Worm (Caenorhabditis elegans) whole organism, L1 larva: ENCODE data around the gene nhr-53.
A peak's percentile ranks its signal among the peaks of the same experiment; 100 is the strongest.

Experiments used
- Y116A8C.19 ChIP-seq: sonication (generic microtip); optimal IDR thresholded peaks from 2 replicates; lab custom pipeline; 2016; ENCODE audit warnings: missing compliant biosample characterization, missing genetic modification characterization, borderline replicate concordance
- aly-2 ChIP-seq: fragments of 150-350 bp; optimal IDR thresholded peaks from 2 replicates; lab custom pipeline; 2014; ENCODE audit warnings: missing biosample characterization, missing genetic modification characterization
- efl-1 ChIP-seq, 4 experiments: fragments of 150-350 bp; optimal IDR thresholded peaks in 3 of 4; peaks in 1 of 4; 1 replicate in 1 of 4; 2 replicates in 3 of 4; lab custom pipeline; 2014; ENCODE audit warnings: missing biosample characterization in 2 of 4, missing genetic modification characterization in 2 of 4, missing genetic modification reagents in 2 of 4
- egl-27 ChIP-seq, 2 experiments: fragments of 150-350 bp in 1 of 2; sonication (generic microtip); optimal IDR thresholded peaks; 3 replicates each; lab custom pipeline; 2017 to 2018; ENCODE audit warnings: missing biosample characterization in 2 of 2, missing genetic modification characterization in 2 of 2, missing genetic modification reagents in 2 of 2
- hlh-4 ChIP-seq: sonication (generic microtip); optimal IDR thresholded peaks from 2 replicates; lab custom pipeline; 2016; ENCODE audit warnings: mild to moderate bottlenecking, missing genetic modification characterization, missing compliant biosample characterization
- lin-13 ChIP-seq: fragments of 150-350 bp; optimal IDR thresholded peaks from 2 replicates; lab custom pipeline; 2014; ENCODE audit warnings: missing biosample characterization, missing genetic modification reagents, missing genetic modification characterization
- lin-14 ChIP-seq: fragments of 200-800 bp; sonication (Bioruptor generic); optimal IDR thresholded peaks from 2 replicates; lab custom pipeline; 2018; ENCODE audit warnings: mild to moderate bottlenecking, missing genetic modification characterization, moderate library complexity, missing compliant biosample characterization
- lir-3 ChIP-seq: sonication (generic microtip); optimal IDR thresholded peaks from 2 replicates; lab custom pipeline; 2016; ENCODE audit warnings: mild to moderate bottlenecking, missing genetic modification characterization, moderate library complexity, missing compliant biosample characterization; ENCODE audit not compliant: poor library complexity
- lsy-2 ChIP-seq, 2 experiments: fragments of 150-350 bp; optimal IDR thresholded peaks; 2 replicates each; lab custom pipeline; 2014; ENCODE audit warnings: missing biosample characterization in 2 of 2, missing genetic modification characterization in 2 of 2
- mab-9 ChIP-seq: fragments of 200-800 bp; sonication (Bioruptor generic); IDR thresholded peaks from 2 replicates; pipeline ENCODE4 v1.3.6; 2022; ENCODE audit warnings: missing genetic modification reagents, missing genetic modification characterization, missing compliant biosample characterization
- mep-1 ChIP-seq: fragments of 150-350 bp; optimal IDR thresholded peaks from 2 replicates; lab custom pipeline; 2014; ENCODE audit warnings: missing biosample characterization, missing genetic modification characterization
- nhr-19 ChIP-seq: fragments of 200-800 bp; sonication (Bioruptor generic); conservative IDR thresholded peaks from 2 replicates; pipeline ENCODE4 v1.3.6; 2022; ENCODE audit warnings: missing genetic modification characterization, missing compliant biosample characterization
- nhr-20 ChIP-seq: sonication (generic microtip); optimal IDR thresholded peaks from 2 replicates; lab custom pipeline; 2016; ENCODE audit warnings: mild to moderate bottlenecking, missing genetic modification characterization, missing compliant biosample characterization
- nhr-237 ChIP-seq: fragments of 150-350 bp; optimal IDR thresholded peaks from 2 replicates; lab custom pipeline; 2014; ENCODE audit warnings: missing biosample characterization, missing genetic modification characterization
- nhr-28 ChIP-seq: fragments of 150-350 bp; optimal IDR thresholded peaks from 2 replicates; lab custom pipeline; 2014; ENCODE audit warnings: missing biosample characterization, missing genetic modification characterization
- nhr-71 ChIP-seq: sonication (generic microtip); optimal IDR thresholded peaks from 2 replicates; lab custom pipeline; 2016; ENCODE audit warnings: mild to moderate bottlenecking, missing genetic modification characterization, moderate library complexity, missing compliant biosample characterization
- nhr-76 ChIP-seq: sonication (generic microtip); optimal IDR thresholded peaks from 2 replicates; lab custom pipeline; 2017; ENCODE audit warnings: missing biosample characterization, missing genetic modification characterization
- nhr-85 ChIP-seq: sonication (generic microtip); peaks from one replicate; lab custom pipeline; 2016; ENCODE audit warnings: missing genetic modification characterization, inconsistent platforms, missing compliant biosample characterization
- nhr-90 ChIP-seq: sonication (generic microtip); optimal IDR thresholded peaks from 2 replicates; lab custom pipeline; 2016; ENCODE audit warnings: mild to moderate bottlenecking, missing genetic modification characterization, missing compliant biosample characterization; ENCODE audit not compliant: poor library complexity
- rnt-1 ChIP-seq: sonication (generic microtip); optimal IDR thresholded peaks from 2 replicates; lab custom pipeline; 2016; ENCODE audit warnings: mild to moderate bottlenecking, missing genetic modification characterization, moderate library complexity, missing compliant biosample characterization
- snu-23 ChIP-seq: sonication (generic microtip); optimal IDR thresholded peaks from 2 replicates; lab custom pipeline; 2016; ENCODE audit warnings: missing genetic modification characterization, missing compliant biosample characterization
- sup-37 ChIP-seq: fragments of 200-800 bp; sonication (Bioruptor generic); optimal IDR thresholded peaks from 2 replicates; lab custom pipeline; 2018; ENCODE audit warnings: mild to moderate bottlenecking, missing genetic modification characterization, missing compliant biosample characterization
- vab-15 ChIP-seq: sonication (generic microtip); optimal IDR thresholded peaks from 2 replicates; lab custom pipeline; 2017; ENCODE audit warnings: missing genotype, mild to moderate bottlenecking, missing genetic modification characterization, missing compliant biosample characterization
- zag-1 ChIP-seq: fragments of 150-350 bp; optimal IDR thresholded peaks from 2 replicates; lab custom pipeline; 2014; ENCODE audit warnings: missing biosample characterization, missing genetic modification characterization
- ztf-4 ChIP-seq: fragments of 150-350 bp; optimal IDR thresholded peaks from 2 replicates; lab custom pipeline; 2014; ENCODE audit warnings: missing biosample characterization, missing genetic modification characterization

nhr-53 gene

DNA sequence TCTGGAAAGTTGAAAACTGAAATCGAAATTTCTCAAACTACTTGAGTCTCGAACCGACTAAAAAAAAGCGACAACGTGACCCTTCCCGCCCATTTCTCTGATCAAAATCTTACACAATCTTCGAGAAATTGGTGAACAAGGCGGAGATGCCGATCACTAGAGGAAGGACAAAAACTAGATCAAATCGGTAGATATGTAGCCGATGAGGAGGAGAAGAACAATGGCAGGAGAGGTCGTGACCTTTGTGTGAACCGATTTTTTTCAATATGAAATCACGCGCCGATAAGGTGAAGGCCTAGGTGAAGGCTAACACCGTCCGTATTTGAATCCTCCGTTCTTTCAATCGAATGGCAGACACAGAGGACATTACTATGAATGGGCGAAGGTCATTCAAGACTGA, 41.2 kb downstream of the nhr-53 start (continued):
- TF ChIP-seq rnt-1 (peak; percentile 5), nhr-90 (tag; lab: Kevin White, UChicago) (peak; percentile 10), nhr-20 (tag; lab: Kevin White, UChicago) (peak; percentile 28), lir-3 (tag; lab: Kevin White, UChicago) (no peak), nhr-76 (tag; lab: Kevin White, UChicago) (no peak), nhr-71 (tag; lab: Kevin White, UChicago) (peak; percentile 26)

DNA sequence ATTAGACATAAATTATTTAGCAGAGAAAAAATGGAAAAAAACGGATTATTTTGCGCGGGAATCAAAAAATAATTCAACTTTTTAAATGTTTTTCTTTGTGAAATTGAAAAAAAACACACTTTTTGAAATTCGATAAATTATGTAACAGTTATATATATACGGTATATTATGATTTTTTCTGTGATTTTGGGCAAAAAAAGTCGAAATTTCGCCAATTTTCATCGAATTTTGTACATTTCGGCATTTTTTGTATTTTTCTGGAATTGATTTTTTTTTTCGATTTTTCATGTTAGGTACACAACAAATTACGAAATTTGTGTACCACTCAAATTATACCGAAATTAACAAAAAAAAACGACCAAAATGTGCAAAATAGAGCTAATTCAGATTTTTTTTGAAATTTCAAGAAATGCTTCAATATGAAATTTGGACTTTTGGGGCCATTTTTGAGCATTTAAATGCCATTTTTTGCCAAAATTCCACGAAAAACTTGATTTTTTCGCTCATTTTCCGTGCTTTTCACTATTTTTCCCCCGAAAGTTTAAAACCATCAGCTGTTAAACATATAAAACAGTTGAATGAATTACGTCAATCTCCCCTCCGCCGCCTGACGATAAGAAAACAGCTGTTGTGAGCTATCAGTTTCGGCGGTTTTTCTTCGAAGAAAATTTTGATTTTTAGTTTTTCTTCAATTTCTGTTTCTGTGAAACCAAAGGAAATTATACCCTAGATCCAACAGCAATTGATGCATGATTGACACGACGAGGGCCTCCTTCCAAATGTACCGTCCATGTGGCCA, 43.7 kb downstream of the nhr-53 start:
- TF ChIP-seq lin-13 (GFP tag; lab: Kevin White, UChicago) (no peak), nhr-71 (tag; lab: Kevin White, UChicago) (peak; percentile 40), egl-27 (tag; optimal IDR thresholded peaks at IDR 0.05; lab: Kevin White, UChicago) (no peak), mep-1 (no peak), lsy-2 (tag; optimal IDR thresholded peaks at IDR 0.05; lab: Kevin White, UChicago) (peak in 1 of 2 experiments; percentile 24), snu-23 (GFP tag; lab: Kevin White, UChicago) (peak; percentile 5), zag-1 (tag; lab: Kevin White, UChicago) (no peak), mab-9 (GFP tag; lab: Robert Waterston, UW) (no peak), lin-14 (GFP tag; lab: Kevin White, UChicago) (peak; percentile 51), hlh-4 (no peak), nhr-19 (GFP tag; lab: Robert Waterston, UW) (peak; percentile 34; the same call in 1 of the 2 replicates), vab-15 (tag; lab: Kevin White, UChicago) (no peak), rnt-1 (peak; percentile 72)

DNA sequence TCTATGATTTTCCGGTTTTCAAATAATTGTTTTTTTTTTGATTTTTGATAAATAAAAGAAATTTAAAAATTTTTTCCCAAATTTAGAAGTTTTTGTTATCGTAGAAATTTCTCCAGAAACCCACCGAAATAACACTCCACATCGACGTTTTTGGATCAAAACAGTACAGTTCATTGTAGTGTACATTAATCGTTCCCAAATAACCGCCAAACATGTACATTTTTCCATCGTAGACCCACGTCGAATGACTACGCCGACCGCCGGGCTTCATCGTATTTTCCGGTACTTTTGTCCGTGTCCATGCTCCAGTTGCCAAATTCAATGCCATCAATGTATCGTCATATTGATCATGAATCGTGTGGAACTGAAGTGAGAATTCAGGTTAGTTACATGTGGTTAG, 48.0 kb downstream of the nhr-53 start, which contains the start of gene F53E4.2:
Gene F53E4.2 (plus strand): TSS at position 301 of the 400 bp plus-strand sequence.
- TF ChIP-seq rnt-1: no peak
- no peak for TF ChIP-seq sup-37
- TF ChIP-seq ztf-4 (tag; lab: Kevin White, UChicago): no peak
- no peak for TF ChIP-seq nhr-28 (tag; lab: Kevin White, UChicago)
- no peak for TF ChIP-seq Y116A8C.19
- TF ChIP-seq egl-27 (tag; optimal IDR thresholded peaks at IDR 0.05; lab: Kevin White, UChicago): no peak
- no peak for TF ChIP-seq zag-1 (tag; lab: Kevin White, UChicago)

DNA sequence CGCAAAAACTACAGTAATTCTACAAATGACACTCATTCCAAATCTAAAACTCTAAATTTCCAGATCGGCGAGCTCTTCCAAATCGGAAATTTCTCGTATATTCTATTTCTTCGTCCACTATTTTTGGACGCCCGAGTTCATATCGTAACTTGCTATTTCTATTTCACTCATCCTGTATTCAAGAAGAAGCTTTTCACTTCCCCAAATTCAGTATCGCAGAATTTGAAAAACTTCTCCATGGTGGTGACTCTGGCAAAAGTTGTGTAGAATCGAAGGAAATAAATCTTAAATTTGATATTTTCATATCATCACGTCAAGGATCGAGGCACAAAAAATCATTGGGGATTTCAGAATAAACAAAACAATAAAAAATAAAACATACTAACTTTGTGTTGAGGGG, 50.0 kb downstream of the nhr-53 start:
- no peak for TF ChIP-seq nhr-237 (tag; lab: Kevin White, UChicago)
- TF ChIP-seq nhr-85 (tag; lab: Kevin White, UChicago): peak; percentile 65
- no peak for TF ChIP-seq aly-2
- TF ChIP-seq efl-1 (optimal IDR thresholded peaks at IDR 0.05; lab: Kevin White, UChicago): no peak
- peak in 1 of 2 experiments; percentile 81 for TF ChIP-seq efl-1 (GFP tag; optimal IDR thresholded peaks at IDR 0.05 in 1 of 2; lab: Kevin White, UChicago)
- TF ChIP-seq nhr-90 (tag; lab: Kevin White, UChicago): no peak
